Fruit fly (Drosophila melanogaster): ENCODE results near the gene CG11069.
A peak's percentile ranks its signal among the peaks of the same experiment; 100 is the strongest.

The CG11069 gene

DNA sequence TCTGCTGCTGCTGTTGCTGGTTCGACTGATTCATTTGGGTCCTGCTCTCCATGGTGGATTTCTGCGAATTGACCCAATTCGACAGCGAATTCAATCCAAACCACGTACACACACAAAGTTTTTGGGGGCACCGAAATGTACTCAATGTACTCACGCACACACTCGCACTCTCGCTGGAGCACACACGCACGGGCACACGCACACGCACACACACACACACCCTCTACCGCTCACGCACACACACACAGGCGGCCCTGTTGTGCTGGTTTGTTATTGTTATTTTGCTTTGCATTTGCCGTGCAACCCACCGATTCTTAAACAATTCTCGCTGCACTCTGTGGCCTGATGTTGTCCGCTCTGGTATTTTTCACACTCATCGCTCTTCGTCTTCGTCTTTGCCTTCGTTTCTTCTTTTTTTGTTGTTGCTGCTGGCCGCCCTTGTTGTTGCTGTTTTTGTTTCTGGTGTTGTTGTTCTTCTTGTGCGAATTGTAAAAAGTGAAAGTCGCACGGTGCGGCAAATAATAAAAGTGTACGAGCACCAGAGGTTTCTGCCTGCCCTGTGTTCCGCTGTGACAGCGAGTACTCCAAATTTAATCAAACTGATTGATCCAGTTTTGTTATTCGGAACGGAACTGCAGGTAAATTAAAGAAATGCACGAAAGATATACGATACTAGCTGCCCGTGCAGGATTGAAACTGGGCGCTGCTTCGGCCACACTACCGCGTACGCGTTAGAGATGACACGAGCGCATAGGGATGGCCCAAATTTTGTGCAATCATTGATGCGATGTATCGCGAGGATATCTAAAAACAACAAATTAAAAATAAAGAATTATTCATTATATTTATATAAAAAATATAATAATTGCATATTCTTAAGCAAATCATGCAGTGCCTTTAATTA, 18.4 kb upstream of the CG11069 start, which contains the start of gene CG3744 (continued):
- TF ChIP-seq bowl (GFP tag; IDR thresholded peaks at IDR 0.05) (peak; percentile 86), CG2120 (GFP tag; optimal IDR thresholded peaks at IDR 0.05) (peak; percentile 92), CG8281 (tag; optimal IDR thresholded peaks at IDR 0.05) (peak; percentile 67), HLH4C (GFP tag; IDR thresholded peaks at IDR 0.05; ENCODE audit: partially characterized antibody) (peak; percentile 87), CG5953 (GFP tag; IDR thresholded peaks at IDR 0.05) (peak; percentile 88), cato (GFP tag; optimal IDR thresholded peaks at IDR 0.05; ENCODE audit: borderline replicate concordance) (peak; percentile 29), gem (tag; optimal IDR thresholded peaks at IDR 0.05) (peak; percentile 95), MTF-1 (GFP tag; optimal IDR thresholded peaks at IDR 0.05; ENCODE audit: borderline replicate concordance) (peak; percentile 81), Deaf1 (tag; optimal IDR thresholded peaks at IDR 0.05) (peak; percentile 65), Six4 (GFP tag; optimal IDR thresholded peaks at IDR 0.05) (peak; percentile 86), CG2712 (tag; optimal IDR thresholded peaks at IDR 0.05) (peak; percentile 94), sisA (GFP tag; IDR thresholded peaks at IDR 0.05) (peak; percentile 94), Vsx1 (GFP tag; optimal IDR thresholded peaks at IDR 0.05) (no peak), CG4617 (GFP tag; optimal IDR thresholded peaks at IDR 0.05; ENCODE audit: borderline replicate concordance) (peak; percentile 78), toy (GFP tag; IDR thresholded peaks at IDR 0.05) (peak; percentile 83), Mrtf (GFP tag; IDR thresholded peaks at IDR 0.05) (peak; percentile 94), CG6689 (GFP tag; IDR thresholded peaks at IDR 0.05) (peak; percentile 93), Dek (tag; optimal IDR thresholded peaks at IDR 0.05) (peak; percentile 95), CG14667 (GFP tag; IDR thresholded peaks at IDR 0.05) (peak; percentile 92), rib (GFP tag; IDR thresholded peaks at IDR 0.05) (peak; percentile 90), CG6654 (GFP tag; optimal IDR thresholded peaks at IDR 0.05) (peak; percentile 57), CG10431 (GFP tag; optimal IDR thresholded peaks at IDR 0.05) (peak; percentile 48), CG6272 (GFP tag; IDR thresholded peaks at IDR 0.05) (peak; percentile 96), fd64A (GFP tag; optimal IDR thresholded peaks at IDR 0.05) (no peak), cad (GFP tag; optimal IDR thresholded peaks at IDR 0.05) (no peak), CG34422 (GFP tag; IDR thresholded peaks at IDR 0.05) (peak; percentile 94), unc-4 (GFP tag; IDR thresholded peaks at IDR 0.05; ENCODE audit: partially characterized antibody) (peak; percentile 93), exex (tag; optimal IDR thresholded peaks at IDR 0.05) (no peak), CG15514 (GFP tag; optimal IDR thresholded peaks at IDR 0.05) (peak; percentile 88), run (tag; optimal IDR thresholded peaks at IDR 0.05) (peak; percentile 63), ap (GFP tag; IDR thresholded peaks at IDR 0.05) (peak; percentile 84), CG7556 (GFP tag; optimal IDR thresholded peaks at IDR 0.05) (peak; percentile 86), CG17912 (GFP tag; optimal IDR thresholded peaks at IDR 0.05) (peak; percentile 56), CG4360 (GFP tag; IDR thresholded peaks at IDR 0.05) (peak; percentile 93), Drgx (GFP tag; IDR thresholded peaks at IDR 0.05) (peak; percentile 89), otp (GFP tag; IDR thresholded peaks at IDR 0.05) (peak; percentile 93), CG1832 (GFP tag; optimal IDR thresholded peaks at IDR 0.05) (no peak), sna (GFP tag; IDR thresholded peaks at IDR 0.05; ENCODE audit: partially characterized antibody) (peak; percentile 93), pho (GFP tag; optimal IDR thresholded peaks at IDR 0.05) (peak; percentile 58), sqz (GFP tag; optimal IDR thresholded peaks at IDR 0.05) (no peak), onecut (GFP tag; IDR thresholded peaks at IDR 0.05) (peak; percentile 88), CG14014 (GFP tag; IDR thresholded peaks at IDR 0.05) (peak; percentile 95), lov (optimal IDR thresholded peaks at IDR 0.05) (no peak), lov (GFP tag; IDR thresholded peaks at IDR 0.05) (peak; percentile 93), CG11504 (tag; optimal IDR thresholded peaks at IDR 0.05) (peak; percentile 88), CTCF (GFP tag; optimal IDR thresholded peaks at IDR 0.05) (no peak), Fer2 (tag; optimal IDR thresholded peaks at IDR 0.05) (peak; percentile 91), Kr (GFP tag; optimal IDR thresholded peaks at IDR 0.05) (no peak), pb (GFP tag; optimal IDR thresholded peaks at IDR 0.05) (peak; percentile 62), p53 (GFP tag; optimal IDR thresholded peaks at IDR 0.05) (no peak)
